Worm (Caenorhabditis elegans): ENCODE measurements around the gene ifet-1.

- TF ChIP-seq ama-1 (optimal IDR thresholded peaks at IDR 0.05) (no peak), dmd-8 (GFP tag; IDR thresholded peaks at IDR 0.05) (no peak), nhr-77 (tag; optimal IDR thresholded peaks at IDR 0.05) (no peak), sdz-12 (GFP tag; optimal IDR thresholded peaks at IDR 0.05) (no peak), mep-1 (tag; optimal IDR thresholded peaks at IDR 0.05) (no peak), lin-29 (GFP tag; IDR thresholded peaks at IDR 0.05) (no peak), snpc-4 (tag; optimal IDR thresholded peaks at IDR 0.05) (no peak), egl-27 (tag; optimal IDR thresholded peaks at IDR 0.05) (no peak), aly-2 (tag; optimal IDR thresholded peaks at IDR 0.05) (no peak), pqm-1 (tag; optimal IDR thresholded peaks at IDR 0.05) (no peak), hlh-11 (tag; optimal IDR thresholded peaks at IDR 0.05) (no peak), ces-1 (GFP tag; optimal IDR thresholded peaks at IDR 0.05) (no peak), T20F7.1 (GFP tag; optimal IDR thresholded peaks at IDR 0.05) (no peak)
Observed at ce11 chrIII:4488892-4489409, 14.0 kb upstream of the ifet-1 start, which contains the start of gene cpg-1.

Measured in whole organism, L4 larva.